Worm (Caenorhabditis elegans) whole organism, L4 larva: Measurements from ENCODE around the gene Y39B6A.30.

Experiments used
- T20F7.1 ChIP-seq: fragments of 200-800 bp; sonication (Bioruptor generic); optimal IDR thresholded peaks from 2 replicates; lab custom pipeline; 2018; ENCODE audit warnings: mild to moderate bottlenecking, missing genetic modification characterization, missing compliant biosample characterization
- ama-1 ChIP-seq: fragments of 150-350 bp; optimal IDR thresholded peaks from 2 replicates; lab custom pipeline; 2014; ENCODE audit warnings: inconsistent platforms, mixed read lengths
- ceh-20 ChIP-seq: fragments of 200-800 bp; sonication (Bioruptor generic); IDR thresholded peaks from 2 replicates; pipeline ENCODE4 v1.3.6; 2022; ENCODE audit warnings: missing genetic modification reagents, missing genetic modification characterization, missing compliant biosample characterization
- dve-1 ChIP-seq: sonication (generic microtip); optimal IDR thresholded peaks from 2 replicates; lab custom pipeline; 2017; ENCODE audit warnings: antibody characterized with exemption, mild to moderate bottlenecking, missing genetic modification characterization, missing compliant biosample characterization; ENCODE audit not compliant: insufficient read depth
- fkh-10 ChIP-seq: fragments of 150-350 bp; optimal IDR thresholded peaks from 2 replicates; lab custom pipeline; 2014; ENCODE audit warnings: missing biosample characterization, missing genetic modification reagents, missing genetic modification characterization
- lin-15B ChIP-seq: fragments of 150-350 bp; sonication (generic microtip); optimal IDR thresholded peaks from 3 replicates; lab custom pipeline; 2014; ENCODE audit warnings: missing biosample characterization, missing genetic modification characterization
- lsy-2 ChIP-seq, 2 experiments: fragments of 150-350 bp in 1 of 2; sonication (generic microtip) in 1 of 2; optimal IDR thresholded peaks; 2 replicates each; lab custom pipeline; 2014 to 2017; ENCODE audit warnings: missing biosample characterization in 2 of 2, missing genetic modification characterization in 2 of 2
- nhr-76 ChIP-seq: fragments of 150-350 bp; optimal IDR thresholded peaks from 2 replicates; lab custom pipeline; 2014; ENCODE audit warnings: missing biosample characterization, missing genetic modification characterization
- pha-4 ChIP-seq, 2 experiments: fragments of 150-350 bp in 1 of 2; fragments of 200-800 bp in 1 of 2; sonication (Bioruptor generic) in 1 of 2; IDR thresholded peaks in 1 of 2; optimal IDR thresholded peaks in 1 of 2; 2 replicates each; pipeline versions ENCODE4 v1.3.6 to Lab custom; 2014 to 2022; ENCODE audit warnings: missing genetic modification characterization in 2 of 2, missing genetic modification reagents in 2 of 2, missing biosample characterization in 1 of 2, missing compliant biosample characterization in 1 of 2
- pqm-1 ChIP-seq: sonication (generic microtip); optimal IDR thresholded peaks from 2 replicates; lab custom pipeline; 2017; ENCODE audit warnings: missing biosample characterization, missing genetic modification characterization
- snpc-4 ChIP-seq: fragments of 150-350 bp; optimal IDR thresholded peaks from 2 replicates; lab custom pipeline; 2014; ENCODE audit warnings: missing biosample characterization, missing genetic modification characterization
- unc-39 ChIP-seq: sonication (generic microtip); optimal IDR thresholded peaks from 2 replicates; lab custom pipeline; 2017; ENCODE audit warnings: missing biosample characterization, missing genetic modification characterization
- zag-1 ChIP-seq: fragments of 150-350 bp; optimal IDR thresholded peaks from 2 replicates; lab custom pipeline; 2014; ENCODE audit warnings: missing biosample characterization, missing genetic modification characterization

DNA sequence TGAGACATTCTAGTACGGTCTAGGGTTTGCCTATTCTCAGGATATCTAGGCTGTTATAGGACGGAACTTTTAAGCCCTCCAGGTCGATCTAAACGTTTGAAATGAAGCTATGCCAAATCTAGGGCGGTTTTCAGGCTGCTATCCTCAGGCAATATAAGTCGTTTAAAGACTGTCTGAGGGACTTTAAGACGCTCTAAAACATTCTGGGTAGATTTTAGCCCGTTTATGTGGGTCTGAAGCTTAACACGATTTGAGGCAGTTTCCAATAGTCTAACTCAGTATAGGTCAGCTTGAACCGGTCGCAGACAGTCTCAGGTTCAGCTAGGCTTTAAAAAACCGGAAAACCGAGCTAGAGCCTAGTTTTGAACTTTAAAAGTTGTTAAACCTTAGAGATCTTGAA is 36.5 kb downstream of the Y39B6A.30 start:
- no peak for TF ChIP-seq snpc-4 (tag; lab: Kevin White, UChicago)
- no peak for TF ChIP-seq zag-1
- TF ChIP-seq nhr-76, result no peak
- TF ChIP-seq ceh-20 (GFP tag; lab: Robert Waterston, UW), result no peak
- TF ChIP-seq T20F7.1 (GFP tag; lab: Kevin White, UChicago), result no peak
- TF ChIP-seq lin-15B (tag; lab: Kevin White, UChicago), result no peak
- no peak for TF ChIP-seq pqm-1 (tag; lab: Kevin White, UChicago)
- TF ChIP-seq lsy-2 (tag; optimal IDR thresholded peaks at IDR 0.05; lab: Kevin White, UChicago), result no peak
- no peak for TF ChIP-seq pha-4 (GFP tag; IDR thresholded peaks at IDR 0.05; lab: Robert Waterston, UW)
- no peak for TF ChIP-seq pha-4 (tag; optimal IDR thresholded peaks at IDR 0.05; lab: Kevin White, UChicago)
- no peak for TF ChIP-seq fkh-10
- TF ChIP-seq dve-1 (tag; lab: Kevin White, UChicago), result no peak
- TF ChIP-seq unc-39 (tag; lab: Kevin White, UChicago), result no peak
- TF ChIP-seq ama-1, result no peak
